Fruit fly (Drosophila melanogaster) whole organism, embryonic: ENCODE data around the gene CecA1.

ENCODE experiments used
- Asciz ChIP-seq: fragments of 200-800 bp; sonication (Bioruptor generic); optimal IDR thresholded peaks from 2 replicates; lab custom pipeline; 2017; ENCODE audit warnings: missing biosample characterization, mild to moderate bottlenecking, missing genetic modification characterization, missing genetic modification reagents
- CG14014 ChIP-seq: fragments of 200-800 bp; sonication (Bioruptor generic); IDR thresholded peaks from 2 replicates; pipeline ENCODE4 v1.3.6; 2022; ENCODE audit warnings: missing biosample characterization, missing genetic modification characterization
- CTCF ChIP-seq: fragments of 200-800 bp; sonication (Bioruptor generic); optimal IDR thresholded peaks from 2 replicates; lab custom pipeline; 2017; ENCODE audit warnings: missing biosample characterization, mild to moderate bottlenecking, missing genetic modification characterization, moderate library complexity
- Ssrp ChIP-seq: fragments of 200-800 bp; sonication (Bioruptor generic); optimal IDR thresholded peaks from 2 replicates; lab custom pipeline; 2018; ENCODE audit warnings: missing biosample characterization, mild to moderate bottlenecking, missing genetic modification characterization, moderate library complexity
- aop ChIP-seq: fragments of 200-800 bp; sonication (Bioruptor generic); IDR thresholded peaks from 2 replicates; pipeline ENCODE4 v1.3.6; 2022; ENCODE audit warnings: missing biosample characterization, missing genetic modification characterization
- emc ChIP-seq: fragments of 200-800 bp; sonication (Bioruptor generic); optimal IDR thresholded peaks from 2 replicates; lab custom pipeline; 2016; ENCODE audit warnings: missing biosample characterization, missing genetic modification characterization
- eyg ChIP-seq: fragments of 200-800 bp; sonication (Bioruptor generic); optimal IDR thresholded peaks from 3 replicates; lab custom pipeline; 2016; ENCODE audit warnings: missing biosample characterization, missing genetic modification characterization
- ttk ChIP-seq: fragments of 200-800 bp; sonication (Bioruptor generic); IDR thresholded peaks from 2 replicates; pipeline ENCODE4 v2.1.2; 2022; ENCODE audit warnings: missing biosample characterization, missing genetic modification characterization

- no peak for TF ChIP-seq aop
- TF ChIP-seq Asciz (GFP tag; lab: Kevin White, UChicago), result no peak
- TF ChIP-seq eyg, result no peak
- no peak for TF ChIP-seq CG14014 (GFP tag; lab: Robert Waterston, UW)
- no peak for TF ChIP-seq ttk (GFP tag; lab: Robert Waterston, UW)
- no peak for TF ChIP-seq emc
- TF ChIP-seq Ssrp, result no peak
- TF ChIP-seq CTCF (GFP tag; lab: Kevin White, UChicago), result no peak
Measured at dm6 chr3R:30189398-30189797, 21.3 kb upstream of the CecA1 start.
